Fruit fly (Drosophila melanogaster): Measurements from ENCODE around the gene CG31974.

CG31974 gene

DNA sequence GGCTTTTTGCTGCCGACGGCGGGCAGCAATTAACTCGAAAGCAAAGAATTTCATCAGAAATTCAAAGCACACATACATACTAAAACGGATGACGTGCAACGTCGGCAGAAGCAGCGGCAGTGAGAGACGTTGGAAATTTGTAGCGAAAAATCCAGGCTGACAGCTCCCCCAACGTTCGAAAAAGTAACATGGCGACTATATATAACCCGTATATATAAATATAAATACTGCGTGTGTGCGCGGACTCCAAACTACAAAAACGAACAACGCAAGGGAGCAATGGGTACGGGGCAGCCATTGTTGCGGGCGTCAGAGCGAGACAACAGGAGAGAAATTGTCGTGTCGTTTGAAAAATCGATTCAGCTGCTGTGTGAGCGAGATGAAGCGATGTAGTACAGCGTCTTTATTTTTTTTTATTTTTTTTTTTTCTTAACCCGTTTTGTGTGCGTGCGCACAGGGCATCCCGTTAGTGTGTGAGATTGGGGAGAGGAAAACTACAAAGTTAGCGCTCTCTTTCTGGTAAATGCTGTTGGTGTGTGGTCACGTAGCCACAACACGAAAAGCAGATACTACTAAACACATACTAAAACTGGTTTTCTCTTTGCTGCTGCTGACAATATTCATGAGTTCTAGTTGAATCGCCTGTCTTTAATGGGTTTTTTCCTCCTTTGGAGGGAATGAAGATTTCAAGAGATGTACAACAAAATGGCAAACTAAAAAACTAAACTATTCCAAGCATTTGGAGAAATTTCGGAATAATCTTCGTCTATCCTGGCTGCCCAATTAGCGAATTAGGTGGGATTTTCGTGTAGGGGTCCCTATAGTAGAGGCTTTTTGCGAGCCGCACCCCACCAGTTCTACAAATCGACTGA is 17.9 kb upstream of the CG31974 start (continued):
- TF ChIP-seq ss (GFP tag; optimal IDR thresholded peaks at IDR 0.05), result peak; percentile 94 to 97
- peak; percentile 95 for TF ChIP-seq CG16779 (tag; optimal IDR thresholded peaks at IDR 0.05)
- peak; percentile 92 for TF ChIP-seq Eip93F (GFP tag; optimal IDR thresholded peaks at IDR 0.05)
- no peak for TF ChIP-seq Hr39 (GFP tag; optimal IDR thresholded peaks at IDR 0.05)
- peak; percentile 85 for TF ChIP-seq CG6808 (GFP tag; optimal IDR thresholded peaks at IDR 0.05)
- peak; percentile 29 for TF ChIP-seq Smox (GFP tag; optimal IDR thresholded peaks at IDR 0.05)
- peak; percentile 52 for TF ChIP-seq esn (GFP tag; optimal IDR thresholded peaks at IDR 0.05)
- TF ChIP-seq CG32006 (GFP tag; optimal IDR thresholded peaks at IDR 0.05), result peak; percentile 87
- TF ChIP-seq CG34406 (GFP tag; optimal IDR thresholded peaks at IDR 0.05), result peak; percentile 54
- peak; percentile 69 for TF ChIP-seq CG3032 (tag; optimal IDR thresholded peaks at IDR 0.05)
- peak; percentile 74 for TF ChIP-seq CG8632 (GFP tag; optimal IDR thresholded peaks at IDR 0.05)
- TF ChIP-seq CG9139 (GFP tag; optimal IDR thresholded peaks at IDR 0.05), result peak; percentile 85
- TF ChIP-seq Sox14 (GFP tag; optimal IDR thresholded peaks at IDR 0.05), result peak; percentile 77
- TF ChIP-seq eg (GFP tag; IDR thresholded peaks at IDR 0.05), result no peak
- TF ChIP-seq fd85E (GFP tag; optimal IDR thresholded peaks at IDR 0.05), result peak; percentile 87

DNA sequence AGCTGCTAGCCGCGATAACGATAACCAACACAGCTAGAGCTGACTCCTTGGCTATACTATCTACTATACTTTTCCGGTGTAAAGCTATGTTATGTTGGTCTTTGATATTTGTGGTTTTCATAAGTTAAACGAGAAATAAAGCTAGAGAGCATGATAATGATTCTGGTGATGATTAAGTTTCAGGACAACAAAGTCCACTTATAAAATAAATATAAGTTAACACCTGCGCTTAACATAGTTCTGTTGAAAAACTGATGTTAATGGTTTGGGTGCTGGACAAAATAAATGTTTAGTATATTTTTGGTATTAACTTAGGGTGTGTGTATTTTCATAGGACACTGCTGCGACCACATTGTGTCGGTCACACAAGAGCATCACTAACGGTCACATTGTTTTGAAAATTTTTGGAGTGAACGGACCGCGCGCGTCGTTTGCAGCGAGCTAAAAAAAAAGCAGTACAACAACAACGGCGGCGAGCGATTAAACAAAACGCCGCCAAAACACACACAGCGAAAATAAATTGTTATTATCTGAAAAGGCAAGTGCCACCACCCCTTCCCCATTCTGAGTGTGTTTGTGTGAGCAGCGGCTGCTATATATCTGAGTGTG is 15.9 kb upstream of the CG31974 start, which contains the start of the genes CG33635 and spen:
CG33635 (minus strand) TSS at position 16 of the 609 bp plus-strand sequence.
spen (plus strand) TSS at position 384 of the 609 bp plus-strand sequence.
- TF ChIP-seq spab (GFP tag; optimal IDR thresholded peaks at IDR 0.05), result no peak
- TF ChIP-seq Sox15 (GFP tag; optimal IDR thresholded peaks at IDR 0.05), result no peak
- no peak for TF ChIP-seq CG3032 (tag; optimal IDR thresholded peaks at IDR 0.05)
- TF ChIP-seq acj6 (GFP tag; optimal IDR thresholded peaks at IDR 0.05), result no peak
- TF ChIP-seq OdsH (GFP tag; optimal IDR thresholded peaks at IDR 0.05), result no peak
- peak; percentile 59 for TF ChIP-seq CG3919 (GFP tag; optimal IDR thresholded peaks at IDR 0.05)
- TF ChIP-seq Hr38 (GFP tag; optimal IDR thresholded peaks at IDR 0.05), result no peak
- TF ChIP-seq fd85E (GFP tag; optimal IDR thresholded peaks at IDR 0.05), result peak; percentile 50
- TF ChIP-seq ss (GFP tag; optimal IDR thresholded peaks at IDR 0.05), result peak; percentile 13 to 48
- TF ChIP-seq CG32006 (GFP tag; optimal IDR thresholded peaks at IDR 0.05), result no peak
- peak; percentile 52 for TF ChIP-seq Eip93F (GFP tag; optimal IDR thresholded peaks at IDR 0.05)
- peak; percentile 71 for TF ChIP-seq dsx (GFP tag; optimal IDR thresholded peaks at IDR 0.05; ENCODE audit: poor library complexity, severe bottlenecking)
- peak; percentile 82 for TF ChIP-seq vri (GFP tag; optimal IDR thresholded peaks at IDR 0.05)
- no peak for TF ChIP-seq CG8319 (GFP tag; optimal IDR thresholded peaks at IDR 0.05)
- TF ChIP-seq Eip75B (GFP tag; optimal IDR thresholded peaks at IDR 0.05), result peak; percentile 34
- TF ChIP-seq fd59A (GFP tag; optimal IDR thresholded peaks at IDR 0.05), result no peak
- no peak for TF ChIP-seq CG31627 (GFP tag; optimal IDR thresholded peaks at IDR 0.05)
- no peak for TF ChIP-seq Lpt (GFP tag; optimal IDR thresholded peaks at IDR 0.05)
- TF ChIP-seq Blimp-1 (GFP tag; optimal IDR thresholded peaks at IDR 0.05), result no peak
- TF ChIP-seq lz (GFP tag; optimal IDR thresholded peaks at IDR 0.05), result no peak
- no peak for TF ChIP-seq CG11294 (GFP tag; IDR thresholded peaks at IDR 0.05)
- TF ChIP-seq CG11762 (GFP tag; optimal IDR thresholded peaks at IDR 0.05; ENCODE audit: insufficient read depth), result peak; percentile 20
- no peak for TF ChIP-seq CG10669 (GFP tag; optimal IDR thresholded peaks at IDR 0.05)
- no peak for TF ChIP-seq Hr4 (GFP tag; optimal IDR thresholded peaks at IDR 0.05)
- no peak for TF ChIP-seq Gug (GFP tag; IDR thresholded peaks at IDR 0.05)
- peak; percentile 35 for TF ChIP-seq topi (GFP tag; optimal IDR thresholded peaks at IDR 0.05)
- TF ChIP-seq salr (GFP tag; optimal IDR thresholded peaks at IDR 0.05), result peak in 1 of 2 experiments; percentile 14
- TF ChIP-seq svp (GFP tag), result no peak
- TF ChIP-seq CG10631 (GFP tag; optimal IDR thresholded peaks at IDR 0.05), result no peak
- peak; percentile 76 for TF ChIP-seq fkh (GFP tag; optimal IDR thresholded peaks at IDR 0.05)
- no peak for TF ChIP-seq dac (GFP tag; optimal IDR thresholded peaks at IDR 0.05)
- peak; percentile 58 for TF ChIP-seq esn (GFP tag; optimal IDR thresholded peaks at IDR 0.05)
- peak; percentile 39 for TF ChIP-seq CG6808 (GFP tag; optimal IDR thresholded peaks at IDR 0.05)
- no peak for TF ChIP-seq CG6276 (GFP tag; optimal IDR thresholded peaks at IDR 0.05)
- no peak for TF ChIP-seq Met (GFP tag; optimal IDR thresholded peaks at IDR 0.05)
- no peak for TF ChIP-seq Hr39 (GFP tag; optimal IDR thresholded peaks at IDR 0.05)
- peak; percentile 41 for TF ChIP-seq net (GFP tag; optimal IDR thresholded peaks at IDR 0.05)
- peak; percentile 52 for TF ChIP-seq CG1621 (tag; optimal IDR thresholded peaks at IDR 0.05)
- no peak for TF ChIP-seq achi (GFP tag; optimal IDR thresholded peaks at IDR 0.05)
- TF ChIP-seq eg (GFP tag; IDR thresholded peaks at IDR 0.05), result no peak
